Fruit fly (Drosophila melanogaster) whole organism, adult: ENCODE results near the gene CG15199.

Experiments
- CG7045 ChIP-seq: fragments of 200-800 bp; sonication (Bioruptor generic); optimal IDR thresholded peaks from 2 replicates; lab custom pipeline; 2017; ENCODE audit warnings: missing biosample characterization, mild to moderate bottlenecking, missing genetic modification characterization
- CG7101 ChIP-seq: fragments of 200-800 bp; sonication (Bioruptor generic); optimal IDR thresholded peaks from 2 replicates; lab custom pipeline; 2018; ENCODE audit warnings: missing biosample characterization, mild to moderate bottlenecking, missing genetic modification characterization, moderate library complexity
- ovo ChIP-seq: fragments of 200-800 bp; sonication (Bioruptor generic); optimal IDR thresholded peaks from 2 replicates; lab custom pipeline; 2016; ENCODE audit warnings: missing biosample characterization, missing genetic modification characterization
- toe ChIP-seq: fragments of 200-800 bp; sonication (Bioruptor generic); optimal IDR thresholded peaks from 2 replicates; lab custom pipeline; 2016; ENCODE audit warnings: missing biosample characterization, missing genetic modification characterization

dm6 chrX:11109670-11110069, 32.0 kb downstream of the CG15199 start:
- TF ChIP-seq ovo, result no peak
- no peak for TF ChIP-seq CG7101 (tag; lab: Kevin White, UChicago)
- no peak for TF ChIP-seq CG7045 (GFP tag; lab: Kevin White, UChicago)
- TF ChIP-seq toe (GFP tag; lab: Kevin White, UChicago), result no peak
